Fruit fly (Drosophila melanogaster) whole organism, embryonic: ENCODE data around the gene Klp67A.

ENCODE experiments used
- CG10147 ChIP-seq: fragments of 200-800 bp; sonication (Bioruptor generic); optimal IDR thresholded peaks from 2 replicates; lab custom pipeline; 2019; ENCODE audit warnings: missing biosample characterization, mild to moderate bottlenecking, missing genetic modification characterization, moderate library complexity
- CG12391 ChIP-seq: fragments of 200-800 bp; sonication (Bioruptor generic); optimal IDR thresholded peaks from 3 replicates; lab custom pipeline; 2018; ENCODE audit warnings: missing biosample characterization, mild to moderate bottlenecking, missing genetic modification characterization, moderate library complexity
- CG12942 ChIP-seq: fragments of 200-800 bp; sonication (Bioruptor generic); optimal IDR thresholded peaks from 3 replicates; lab custom pipeline; 2016; ENCODE audit warnings: missing biosample characterization, missing genetic modification characterization
- CG13624 ChIP-seq: fragments of 200-800 bp; sonication (Bioruptor generic); optimal IDR thresholded peaks from 2 replicates; lab custom pipeline; 2016; ENCODE audit warnings: missing biosample characterization, missing genetic modification characterization
- CG2129 ChIP-seq: fragments of 200-800 bp; sonication (Bioruptor generic); IDR thresholded peaks from 2 replicates; pipeline ENCODE4 v1.3.6; 2022; ENCODE audit warnings: missing biosample characterization, missing genetic modification characterization; ENCODE audit not compliant: partially characterized antibody
- Dad ChIP-seq: fragments of 200-800 bp; sonication (Bioruptor generic); optimal IDR thresholded peaks from 3 replicates; lab custom pipeline; 2016; ENCODE audit warnings: missing biosample characterization, missing genetic modification characterization
- Drgx ChIP-seq: fragments of 200-800 bp; sonication (Bioruptor generic); IDR thresholded peaks from 2 replicates; pipeline ENCODE4 v1.3.6; 2022; ENCODE audit warnings: missing biosample characterization, missing genetic modification characterization
- Jarid2 ChIP-seq: fragments of 200-800 bp; sonication (Bioruptor generic); optimal IDR thresholded peaks from 3 replicates; lab custom pipeline; 2017; ENCODE audit warnings: mild to moderate bottlenecking, missing biosample characterization, missing genetic modification reagents, missing genetic modification characterization
- MTF-1 ChIP-seq: fragments of 200-800 bp; sonication (Bioruptor generic); optimal IDR thresholded peaks from 2 replicates; lab custom pipeline; 2018; ENCODE audit warnings: missing biosample characterization, mild to moderate bottlenecking, missing genetic modification characterization, borderline replicate concordance
- ab ChIP-seq: fragments of 200-800 bp; sonication (Bioruptor generic); optimal IDR thresholded peaks from 2 replicates; lab custom pipeline; 2016; ENCODE audit warnings: missing biosample characterization, missing genetic modification characterization
- ftz-f1 ChIP-seq: fragments of 200-800 bp; sonication (Bioruptor generic); optimal IDR thresholded peaks from 2 replicates; lab custom pipeline; 2016; ENCODE audit warnings: missing biosample characterization, missing genetic modification characterization
- gcm ChIP-seq: fragments of 200-800 bp; sonication (Bioruptor generic); optimal IDR thresholded peaks from 2 replicates; lab custom pipeline; 2019; ENCODE audit warnings: missing biosample characterization, mild to moderate bottlenecking, missing genetic modification characterization, moderate library complexity
- jigr1 ChIP-seq: fragments of 200-800 bp; sonication (Bioruptor generic); IDR thresholded peaks from 3 replicates; pipeline ENCODE4 v1.3.6; 2022; ENCODE audit warnings: missing biosample characterization, missing genetic modification characterization
- zen ChIP-seq: fragments of 200-800 bp; sonication (Bioruptor generic); optimal IDR thresholded peaks from 3 replicates; lab custom pipeline; 2018; ENCODE audit warnings: missing biosample characterization, mild to moderate bottlenecking, missing genetic modification characterization, moderate library complexity

DNA sequence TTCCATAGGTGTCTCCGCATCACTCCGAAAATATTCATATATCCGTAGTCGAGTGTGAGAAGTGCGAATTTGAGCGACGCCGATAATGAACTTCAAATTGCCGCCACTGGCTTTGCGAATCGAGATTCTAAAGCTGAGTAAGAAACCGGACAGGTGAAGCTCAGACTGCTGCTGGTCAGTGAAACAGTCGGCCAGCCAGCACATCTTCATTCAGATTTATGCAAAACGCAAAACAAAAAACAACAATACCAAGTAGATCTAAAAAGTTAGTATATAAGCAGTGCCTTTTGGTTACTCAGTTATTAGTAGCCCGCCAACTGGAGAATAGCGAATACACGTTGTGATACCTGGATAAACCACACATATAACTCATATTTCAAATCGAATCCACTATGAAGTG lies 37.7 kb upstream of the Klp67A start, which contains the start of gene Cpr67B:
- TF ChIP-seq jigr1 (GFP tag; lab: Robert Waterston, UW) (no peak), CG12391 (tag; lab: Kevin White, UChicago) (no peak), Jarid2 (GFP tag; lab: Kevin White, UChicago) (no peak), ab (GFP tag; lab: Kevin White, UChicago) (no peak), zen (tag; lab: Kevin White, UChicago) (no peak), gcm (no peak), Dad (no peak), CG13624 (GFP tag; lab: Kevin White, UChicago) (no peak), CG12942 (no peak), CG10147 (GFP tag; lab: Kevin White, UChicago) (no peak), MTF-1 (GFP tag; lab: Kevin White, UChicago) (no peak), CG2129 (GFP tag; lab: Robert Waterston, UW) (no peak), ftz-f1 (no peak), Drgx (no peak)
